Fruit fly (Drosophila melanogaster): ENCODE measurements around the gene sev.
A peak's percentile ranks its signal among the peaks of the same experiment; 100 is the strongest.

The sev gene

DNA sequence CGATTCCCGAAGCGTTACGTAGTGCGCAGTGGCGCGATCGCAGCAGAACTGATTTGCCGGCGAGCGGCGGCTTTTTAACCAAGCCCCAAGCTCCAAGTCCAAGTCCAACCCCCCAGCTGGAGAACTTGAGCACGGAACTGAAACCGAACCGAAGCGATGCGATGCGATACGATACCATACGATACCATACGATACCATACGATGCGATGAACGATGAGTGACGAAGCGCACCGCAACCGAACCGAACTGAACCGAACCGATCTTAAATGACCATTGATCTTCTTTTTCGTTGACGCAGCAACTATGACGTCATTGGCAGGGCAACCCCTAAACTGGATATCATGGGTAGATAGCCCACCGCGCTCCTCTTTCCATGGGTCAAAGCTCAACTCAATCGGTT is at the start of gene sev:
Gene sev (minus strand): TSS at position 50 of the 400 bp plus-strand sequence.
- TF ChIP-seq Hr83 (GFP tag; optimal IDR thresholded peaks at IDR 0.05; ENCODE audit: poor library complexity, severe bottlenecking): no peak
- no peak for TF ChIP-seq CG32264 (GFP tag; optimal IDR thresholded peaks at IDR 0.05)
- no peak for TF ChIP-seq dsf (GFP tag; optimal IDR thresholded peaks at IDR 0.05; ENCODE audit: borderline replicate concordance)
- TF ChIP-seq rgr (GFP tag; optimal IDR thresholded peaks at IDR 0.05): no peak
- no peak for TF ChIP-seq woc (GFP tag; optimal IDR thresholded peaks at IDR 0.05)

DNA sequence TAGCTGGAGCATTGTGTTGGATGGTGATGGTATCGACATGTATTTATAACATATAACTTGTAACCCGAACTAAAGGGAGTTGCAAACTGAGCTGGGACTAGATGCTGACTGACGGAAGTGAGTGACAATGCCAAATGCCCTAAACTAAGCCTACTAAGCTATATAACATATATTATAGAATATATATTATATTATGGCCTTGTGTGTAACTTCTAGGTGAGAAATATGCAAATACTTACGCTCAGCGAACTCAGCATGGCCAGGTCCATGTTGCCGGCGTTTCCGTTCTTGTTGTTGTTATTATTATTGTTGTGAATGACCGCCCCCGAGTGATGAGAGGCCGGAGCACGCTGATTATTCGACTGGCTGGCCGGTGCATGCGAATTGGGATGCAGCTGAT is 46.2 kb upstream of the sev start, which contains the start of gene CG44385:
Gene CG44385 (minus strand): TSS at position 101 of the 400 bp plus-strand sequence.
- TF ChIP-seq lola (GFP tag; optimal IDR thresholded peaks at IDR 0.05): no peak

DNA sequence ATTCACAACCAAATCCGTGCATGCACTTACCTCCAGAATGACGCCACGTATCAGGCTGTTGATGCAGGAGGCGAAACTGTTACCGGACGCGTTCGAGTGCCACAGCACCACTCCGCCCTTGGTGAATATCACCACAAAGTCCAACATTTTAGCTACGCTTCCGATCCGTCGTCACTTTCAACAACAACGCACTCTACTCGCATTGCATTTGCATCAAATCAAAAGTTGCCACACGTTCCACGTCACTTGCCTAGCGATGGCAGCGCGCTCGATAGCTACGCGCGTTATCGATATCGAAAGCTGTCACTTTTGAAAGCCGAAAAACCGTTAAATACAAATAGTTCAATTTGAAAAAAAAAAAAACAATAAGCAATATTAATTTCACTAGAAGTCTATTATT is 42.7 kb upstream of the sev start, which contains the start of gene SrpRalpha:
Gene SrpRalpha (minus strand): TSS at position 260 of the 400 bp plus-strand sequence.
- TF ChIP-seq Dif (GFP tag; optimal IDR thresholded peaks at IDR 0.05; ENCODE audit: partially characterized antibody) (no peak), pan (optimal IDR thresholded peaks at IDR 0.05) (no peak), h (GFP tag; optimal IDR thresholded peaks at IDR 0.05) (peak; percentile 0), Myc (optimal IDR thresholded peaks at IDR 0.05) (no peak), OdsH (GFP tag; optimal IDR thresholded peaks at IDR 0.05) (no peak), rgr (GFP tag; optimal IDR thresholded peaks at IDR 0.05) (peak; percentile 37)

DNA sequence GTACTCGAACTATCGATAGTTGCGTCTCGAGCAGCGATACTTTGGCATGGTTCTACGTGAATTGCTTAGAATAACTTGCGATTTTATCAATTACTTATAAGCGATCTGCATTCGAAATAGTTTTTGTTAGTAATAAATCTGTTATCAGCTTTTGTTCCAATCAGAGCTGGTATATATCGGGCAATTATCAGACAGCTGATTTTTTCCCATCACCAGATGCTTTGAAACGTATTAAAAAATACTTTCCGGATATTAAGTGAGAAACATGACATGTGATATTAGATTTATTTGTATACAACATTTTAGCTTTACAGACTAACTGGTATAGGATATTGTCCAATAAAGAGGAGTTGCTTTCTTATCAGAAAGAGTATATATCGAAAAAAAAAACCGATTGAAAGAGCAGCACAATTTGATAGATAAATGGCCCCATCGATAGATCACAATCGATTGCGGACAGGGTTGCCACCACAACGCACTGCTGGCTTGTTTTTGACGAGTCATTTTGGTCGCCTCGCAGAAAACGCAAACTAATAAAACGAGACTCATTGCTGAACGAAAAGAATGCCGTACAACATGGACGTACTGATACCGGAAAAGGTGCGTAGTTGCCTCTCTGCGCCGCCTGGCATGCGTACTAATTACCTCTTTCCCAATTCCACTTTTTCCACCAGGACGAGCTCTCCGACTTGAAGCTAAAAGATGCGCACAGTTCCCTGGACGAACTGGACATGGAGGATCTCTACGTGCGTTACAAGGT is 38.8 kb upstream of the sev start, which contains the start of gene Rpt3:
Gene Rpt3 (plus strand): TSS at position 353 of the 760 bp plus-strand sequence.
- TF ChIP-seq HLH106 (tag; optimal IDR thresholded peaks at IDR 0.05) (no peak), Jra (GFP tag; optimal IDR thresholded peaks at IDR 0.05) (no peak), Abd-B (GFP tag; optimal IDR thresholded peaks at IDR 0.05) (no peak), foxo (GFP tag; optimal IDR thresholded peaks at IDR 0.05) (peak in 1 of 2 experiments; percentile 24), usp (GFP tag; optimal IDR thresholded peaks at IDR 0.05) (no peak)

DNA sequence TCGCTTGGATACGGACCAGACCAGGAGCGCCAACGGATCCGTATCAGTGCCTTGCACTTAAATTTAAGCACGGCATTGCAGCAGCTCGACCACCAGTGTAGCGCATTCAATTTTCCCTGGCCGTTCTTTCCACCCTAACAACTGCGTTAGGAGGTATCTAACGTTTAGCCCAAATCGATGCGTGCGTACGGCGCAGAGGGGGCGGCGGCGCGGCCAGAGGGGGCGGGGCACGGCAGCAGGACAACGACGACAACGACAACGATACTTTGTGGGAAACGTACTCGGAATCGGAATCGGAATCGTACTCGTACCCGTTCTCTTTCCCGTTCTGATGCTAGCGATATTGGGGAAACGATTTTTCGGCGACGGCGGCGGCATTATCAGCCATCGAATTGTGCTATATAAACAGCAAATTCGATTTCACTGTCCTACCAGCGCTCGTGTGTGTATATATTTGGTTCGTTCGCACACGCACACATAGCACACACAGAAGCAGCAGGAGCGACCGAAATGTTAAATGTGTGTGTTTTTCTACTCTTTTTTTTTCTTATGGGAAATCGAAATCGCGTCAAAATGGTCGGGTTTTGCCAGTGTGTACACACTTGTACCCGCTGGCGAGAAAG is 38.1 kb upstream of the sev start, which contains the start of gene CG11122:
Gene CG11122 (minus strand): TSS at position 601 of the 623 bp plus-strand sequence.
- TF ChIP-seq sage (GFP tag; optimal IDR thresholded peaks at IDR 0.05) (no peak), jim (GFP tag; optimal IDR thresholded peaks at IDR 0.05) (peak; percentile 24), Rel (GFP tag; optimal IDR thresholded peaks at IDR 0.05) (no peak), Rel (tag; optimal IDR thresholded peaks at IDR 0.05) (peak; percentile 6)

DNA sequence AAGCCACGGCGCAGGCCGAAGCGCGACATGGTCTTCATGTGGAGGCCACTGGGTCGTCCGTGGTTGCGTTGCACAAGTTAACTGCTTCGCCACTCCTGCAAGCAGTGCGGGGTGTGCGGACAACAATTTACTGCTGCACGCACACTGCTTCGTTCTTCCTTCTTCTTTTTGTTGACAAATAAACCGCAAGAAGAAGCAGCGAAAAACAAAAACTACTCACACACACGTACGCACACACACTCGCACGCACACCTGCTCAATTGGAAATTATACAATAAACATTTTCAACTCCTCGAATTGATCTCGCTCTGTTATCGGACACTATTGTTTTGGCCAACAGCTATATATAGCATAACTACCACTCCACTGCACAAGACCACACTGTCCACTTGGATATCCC is 37.5 kb upstream of the sev start:
- TF ChIP-seq Dif (GFP tag; optimal IDR thresholded peaks at IDR 0.05; ENCODE audit: partially characterized antibody): no peak

DNA sequence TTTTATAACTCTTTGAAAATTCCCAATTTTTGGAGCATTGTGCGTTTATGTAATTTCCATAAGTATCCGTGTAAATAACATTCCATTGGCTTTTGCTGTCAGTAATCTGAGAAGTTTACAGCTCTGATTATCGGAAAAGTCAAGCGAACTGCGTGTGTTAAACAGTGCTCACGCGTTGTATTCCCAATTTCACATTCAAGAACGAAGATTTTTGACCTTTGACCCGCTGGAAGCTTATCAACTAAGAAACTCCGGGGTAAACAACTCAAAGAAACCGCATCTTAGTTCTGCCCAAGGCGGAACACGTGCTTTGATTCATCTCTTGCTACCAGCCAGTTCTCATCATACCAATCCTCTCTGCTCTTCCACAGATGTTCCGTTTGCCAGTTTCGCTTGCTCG is 23.6 kb upstream of the sev start:
- TF ChIP-seq CrebA (GFP tag; optimal IDR thresholded peaks at IDR 0.05; ENCODE audit: borderline replicate concordance): no peak
- no peak for TF ChIP-seq Hr83 (GFP tag; optimal IDR thresholded peaks at IDR 0.05; ENCODE audit: poor library complexity, severe bottlenecking)
- no peak for TF ChIP-seq br (GFP tag; optimal IDR thresholded peaks at IDR 0.05)

DNA sequence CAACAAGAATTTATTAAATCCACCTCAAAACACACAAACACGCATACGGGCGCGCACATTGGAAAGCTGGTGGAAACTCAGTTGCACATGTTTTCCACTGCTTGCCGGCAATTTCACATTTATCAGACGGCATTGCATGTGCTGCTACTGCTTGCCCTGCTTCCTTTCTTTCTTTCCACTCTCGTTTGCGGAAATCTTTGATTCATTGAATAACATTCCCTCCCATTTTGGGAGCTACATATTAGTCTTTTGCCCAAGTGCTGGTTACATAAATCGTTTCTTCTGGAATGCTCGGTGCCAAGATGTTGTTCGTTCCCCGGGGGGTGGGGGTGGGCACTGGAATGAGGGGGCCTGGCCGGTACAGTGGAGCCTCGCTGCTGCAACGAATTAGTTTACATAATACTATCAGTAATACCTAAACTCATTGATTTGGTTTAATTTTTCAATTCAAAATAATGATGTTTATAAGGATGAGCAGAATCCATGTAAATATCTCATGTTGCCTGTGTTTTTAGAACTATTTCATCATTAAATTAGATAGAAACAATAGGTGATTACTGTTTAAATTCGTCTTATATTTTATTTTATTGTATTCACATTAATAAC is 22.8 kb upstream of the sev start:
- TF ChIP-seq N (GFP tag; optimal IDR thresholded peaks at IDR 0.05) (peak; percentile 35), dsf (GFP tag; optimal IDR thresholded peaks at IDR 0.05; ENCODE audit: borderline replicate concordance) (no peak), Hr83 (GFP tag; optimal IDR thresholded peaks at IDR 0.05; ENCODE audit: poor library complexity, severe bottlenecking) (no peak), CG32264 (GFP tag; optimal IDR thresholded peaks at IDR 0.05) (no peak), rgr (GFP tag; optimal IDR thresholded peaks at IDR 0.05) (no peak), Vsx2 (GFP tag; optimal IDR thresholded peaks at IDR 0.05; ENCODE audit: partially characterized antibody) (no peak), Hnf4 (GFP tag; optimal IDR thresholded peaks at IDR 0.05) (no peak), HLH106 (tag; optimal IDR thresholded peaks at IDR 0.05) (peak; percentile 24), Mio (GFP tag; optimal IDR thresholded peaks at IDR 0.05) (no peak), Dif (GFP tag; optimal IDR thresholded peaks at IDR 0.05; ENCODE audit: partially characterized antibody) (no peak), CG9705 (GFP tag; optimal IDR thresholded peaks at IDR 0.05) (no peak), dl (GFP tag; optimal IDR thresholded peaks at IDR 0.05; ENCODE audit: insufficient read depth in 1 of 2, partially characterized antibody in 2 of 2) (no peak)

All from whole organism, wandering third instar larva.